Worm (Caenorhabditis elegans): ENCODE results near the gene nlp-3.

DNA sequence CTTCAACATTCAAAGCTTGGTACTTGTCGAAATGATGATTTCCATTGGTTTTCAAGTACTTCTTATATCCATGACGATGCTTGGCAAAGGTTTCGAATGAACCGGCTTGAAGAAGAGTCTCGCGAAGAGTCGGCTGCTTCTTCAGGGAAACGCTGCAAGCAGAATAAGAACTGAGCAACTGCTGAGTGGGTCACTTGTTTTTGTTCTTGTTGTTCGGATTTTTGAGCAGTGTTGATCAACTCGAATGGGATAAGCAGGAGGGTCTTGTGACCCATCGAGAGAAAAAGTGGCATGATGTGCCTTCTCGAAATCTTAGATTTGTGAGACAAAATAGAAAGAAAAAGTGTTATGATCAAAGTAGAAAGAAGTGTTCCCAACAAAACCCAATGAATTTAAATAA is 42.4 kb upstream of the nlp-3 start:
- no peak for TF ChIP-seq B0261.1 (tag; optimal IDR thresholded peaks at IDR 0.05)
- no peak for TF ChIP-seq ama-1 (optimal IDR thresholded peaks at IDR 0.05)
- no peak for TF ChIP-seq ama-1 (GFP tag; optimal IDR thresholded peaks at IDR 0.05)
- no peak for TF ChIP-seq attf-3 (GFP tag; conservative IDR thresholded peaks at IDR 0.05)
- TF ChIP-seq akir-1 (GFP tag; optimal IDR thresholded peaks at IDR 0.05): no peak
- no peak for TF ChIP-seq nhr-80 (tag; optimal IDR thresholded peaks at IDR 0.05)
- TF ChIP-seq pha-4 (tag; optimal IDR thresholded peaks at IDR 0.05): no peak
- TF ChIP-seq unc-130 (GFP tag; optimal IDR thresholded peaks at IDR 0.05): no peak
- TF ChIP-seq snpc-4 (GFP tag; optimal IDR thresholded peaks at IDR 0.05): no peak
- no peak for TF ChIP-seq snpc-4 (tag; optimal IDR thresholded peaks at IDR 0.05)
- no peak for TF ChIP-seq nfya-2 (GFP tag; IDR thresholded peaks at IDR 0.05)
- no peak for TF ChIP-seq F33H1.4 (GFP tag; IDR thresholded peaks at IDR 0.05)
- TF ChIP-seq lsy-27 (tag; optimal IDR thresholded peaks at IDR 0.05; ENCODE audit: borderline replicate concordance, insufficient read depth): no peak
- no peak for TF ChIP-seq F22D6.2 (tag; optimal IDR thresholded peaks at IDR 0.05)

All from whole organism, young adult.